Fruit fly (Drosophila melanogaster) whole organism, embryonic: ENCODE results near the gene PIG-C.

ENCODE experiments used
- Abd-B ChIP-seq: fragments of 200-800 bp; sonication (Bioruptor generic); optimal IDR thresholded peaks from 2 replicates; lab custom pipeline; 2018; ENCODE audit warnings: missing biosample characterization, mild to moderate bottlenecking, missing genetic modification characterization, moderate library complexity
- CG1024 ChIP-seq: fragments of 200-800 bp; sonication (Bioruptor generic); IDR thresholded peaks from 2 replicates; pipeline ENCODE4 v1.3.6; 2022; ENCODE audit warnings: missing biosample characterization, missing genetic modification characterization
- CG10565 ChIP-seq: fragments of 200-800 bp; sonication (Bioruptor generic); optimal IDR thresholded peaks from 3 replicates; lab custom pipeline; 2016; ENCODE audit warnings: missing biosample characterization, mild to moderate bottlenecking, missing genetic modification characterization
- CG11247 ChIP-seq: fragments of 200-800 bp; sonication (Bioruptor generic); IDR thresholded peaks from 2 replicates; pipeline ENCODE4 v1.3.6; 2022; ENCODE audit warnings: missing biosample characterization, missing genetic modification characterization
- CG14441 ChIP-seq: fragments of 200-800 bp; sonication (Bioruptor generic); IDR thresholded peaks from 2 replicates; pipeline ENCODE4 v1.3.6; 2022; ENCODE audit warnings: missing biosample characterization, missing genetic modification characterization
- CG14667 ChIP-seq: fragments of 200-800 bp; sonication (Bioruptor generic); IDR thresholded peaks from 2 replicates; pipeline ENCODE4 v1.3.6; 2022; ENCODE audit warnings: missing biosample characterization, missing genetic modification characterization
- CG14860 ChIP-seq: fragments of 200-800 bp; sonication (Bioruptor generic); IDR thresholded peaks from 3 replicates; pipeline ENCODE4 v1.3.6; 2022; ENCODE audit warnings: missing biosample characterization, missing genetic modification characterization; ENCODE audit not compliant: partially characterized antibody
- CG17328 ChIP-seq: fragments of 200-800 bp; sonication (Bioruptor generic); IDR thresholded peaks from 2 replicates; pipeline ENCODE4 v1.3.6; 2022; ENCODE audit warnings: missing biosample characterization, missing genetic modification characterization
- CG17361 ChIP-seq: fragments of 200-800 bp; sonication (Bioruptor generic); IDR thresholded peaks from 3 replicates; pipeline ENCODE4 v1.3.6; 2022; ENCODE audit warnings: missing biosample characterization, missing genetic modification characterization
- CG17612 ChIP-seq: fragments of 200-800 bp; sonication (Bioruptor generic); IDR thresholded peaks from 2 replicates; pipeline ENCODE4 v1.3.6; 2022; ENCODE audit warnings: missing biosample characterization, missing genetic modification characterization
- CG18619 ChIP-seq: fragments of 200-800 bp; sonication (Bioruptor generic); optimal IDR thresholded peaks from 3 replicates; lab custom pipeline; 2017; ENCODE audit warnings: missing biosample characterization, mild to moderate bottlenecking, missing genetic modification characterization
- CG31365 ChIP-seq: fragments of 200-800 bp; sonication (Bioruptor generic); optimal IDR thresholded peaks from 2 replicates; lab custom pipeline; 2018; ENCODE audit warnings: missing biosample characterization, mild to moderate bottlenecking, missing genetic modification characterization
- CG31441 ChIP-seq: fragments of 200-800 bp; sonication (Bioruptor generic); IDR thresholded peaks from 2 replicates; pipeline ENCODE4 v1.3.6; 2022; ENCODE audit warnings: missing biosample characterization, missing genetic modification characterization
- CG3407 ChIP-seq: fragments of 200-800 bp; sonication (Bioruptor generic); optimal IDR thresholded peaks from 2 replicates; lab custom pipeline; 2018; ENCODE audit warnings: missing biosample characterization, mild to moderate bottlenecking, missing genetic modification characterization
- CG42726 ChIP-seq: fragments of 200-800 bp; sonication (Bioruptor generic); IDR thresholded peaks from 2 replicates; pipeline ENCODE4 v1.3.6; 2022; ENCODE audit warnings: missing biosample characterization, missing genetic modification characterization; ENCODE audit not compliant: partially characterized antibody
- CG43689 ChIP-seq: fragments of 200-800 bp; sonication (Bioruptor generic); IDR thresholded peaks from 2 replicates; pipeline ENCODE4 v1.3.6; 2022; ENCODE audit warnings: missing biosample characterization, missing genetic modification characterization
- CG4707 ChIP-seq: fragments of 200-800 bp; sonication (Bioruptor generic); optimal IDR thresholded peaks from 2 replicates; lab custom pipeline; 2018; ENCODE audit warnings: missing biosample characterization, mild to moderate bottlenecking, missing genetic modification characterization, moderate library complexity
- CG5953 ChIP-seq: fragments of 200-800 bp; sonication (Bioruptor generic); IDR thresholded peaks from 2 replicates; pipeline ENCODE4 v1.3.6; 2022; ENCODE audit warnings: missing biosample characterization, missing genetic modification characterization
- CG6791 ChIP-seq: fragments of 200-800 bp; sonication (Bioruptor generic); IDR thresholded peaks from 3 replicates; pipeline ENCODE4 v1.3.6; 2022; ENCODE audit warnings: missing biosample characterization, missing genetic modification characterization; ENCODE audit not compliant: partially characterized antibody
- CG9932 ChIP-seq: fragments of 200-800 bp; sonication (Bioruptor generic); IDR thresholded peaks from 2 replicates; pipeline ENCODE4 v1.3.6; 2022; ENCODE audit warnings: missing biosample characterization, missing genetic modification characterization
- Dp ChIP-seq: fragments of 200-800 bp; sonication (Bioruptor generic); optimal IDR thresholded peaks from 2 replicates; lab custom pipeline; 2018; ENCODE audit warnings: missing biosample characterization, mild to moderate bottlenecking, missing genetic modification characterization, moderate library complexity
- Gsc ChIP-seq: fragments of 200-800 bp; sonication (Bioruptor generic); IDR thresholded peaks from 2 replicates; pipeline ENCODE4 v1.3.6; 2022; ENCODE audit warnings: missing biosample characterization, missing genetic modification characterization
- HHEX ChIP-seq: fragments of 200-800 bp; sonication (Bioruptor generic); optimal IDR thresholded peaks from 3 replicates; lab custom pipeline; 2017; ENCODE audit warnings: missing biosample characterization, mild to moderate bottlenecking, missing genetic modification characterization, missing genetic modification reagents
- HmgZ ChIP-seq: fragments of 200-800 bp; sonication (Bioruptor generic); optimal IDR thresholded peaks from 2 replicates; lab custom pipeline; 2018; ENCODE audit warnings: missing biosample characterization, mild to moderate bottlenecking, missing genetic modification characterization
- Kr ChIP-seq: fragments of 200-800 bp; sonication (Bioruptor generic); optimal IDR thresholded peaks from 2 replicates; lab custom pipeline; 2017; ENCODE audit warnings: missing biosample characterization, mild to moderate bottlenecking, missing genetic modification characterization
- MTF-1 ChIP-seq: fragments of 200-800 bp; sonication (Bioruptor generic); optimal IDR thresholded peaks from 2 replicates; lab custom pipeline; 2018; ENCODE audit warnings: missing biosample characterization, mild to moderate bottlenecking, missing genetic modification characterization, borderline replicate concordance
- NFAT ChIP-seq: fragments of 200-800 bp; sonication (Bioruptor generic); IDR thresholded peaks from 2 replicates; pipeline ENCODE4 v1.3.6; 2022; ENCODE audit warnings: missing biosample characterization, missing genetic modification characterization
- Oaz ChIP-seq: fragments of 200-800 bp; sonication (Bioruptor generic); IDR thresholded peaks from 2 replicates; pipeline ENCODE4 v1.3.6; 2022; ENCODE audit warnings: missing biosample characterization, missing genetic modification characterization
- Rfx ChIP-seq: fragments of 200-800 bp; sonication (Bioruptor generic); IDR thresholded peaks from 2 replicates; pipeline ENCODE4 v1.3.6; 2022; ENCODE audit warnings: missing biosample characterization, missing genetic modification characterization
- Spps ChIP-seq: fragments of 200-800 bp; sonication (Bioruptor generic); optimal IDR thresholded peaks from 2 replicates; lab custom pipeline; 2018; ENCODE audit warnings: missing biosample characterization, mild to moderate bottlenecking, missing genetic modification characterization
- ara ChIP-seq: fragments of 200-800 bp; sonication (Bioruptor generic); IDR thresholded peaks from 2 replicates; pipeline ENCODE4 v1.3.6; 2022; ENCODE audit warnings: missing biosample characterization, missing genetic modification characterization
- chif ChIP-seq, 2 experiments: fragments of 200-800 bp; sonication (Bioruptor generic); optimal IDR thresholded peaks; 3 replicates each; lab custom pipeline; 2016; ENCODE audit warnings: missing biosample characterization in 2 of 2, missing genetic modification characterization in 2 of 2
- crc ChIP-seq: fragments of 200-800 bp; sonication (Bioruptor generic); optimal IDR thresholded peaks from 2 replicates; lab custom pipeline; 2016; ENCODE audit warnings: missing biosample characterization, missing genetic modification characterization
- dati ChIP-seq: fragments of 200-800 bp; sonication (Bioruptor generic); IDR thresholded peaks from 2 replicates; pipeline ENCODE4 v1.3.6; 2022; ENCODE audit warnings: missing biosample characterization, missing genetic modification characterization
- fd96Cb ChIP-seq: fragments of 200-800 bp; sonication (Bioruptor generic); optimal IDR thresholded peaks from 2 replicates; lab custom pipeline; 2018; ENCODE audit warnings: missing biosample characterization, mild to moderate bottlenecking, missing genetic modification characterization, moderate library complexity
- fru ChIP-seq: fragments of >200 bp; optimal IDR thresholded peaks from 2 replicates; lab custom pipeline; 2017
- gcm ChIP-seq: fragments of 200-800 bp; sonication (Bioruptor generic); optimal IDR thresholded peaks from 2 replicates; lab custom pipeline; 2019; ENCODE audit warnings: missing biosample characterization, mild to moderate bottlenecking, missing genetic modification characterization, moderate library complexity
- lmd ChIP-seq: fragments of 200-800 bp; sonication (Bioruptor generic); IDR thresholded peaks from 2 replicates; pipeline ENCODE4 v1.3.6; 2022; ENCODE audit warnings: missing biosample characterization, missing genetic modification characterization
- lola ChIP-seq, 3 experiments: fragments of >200 bp in 2 of 3; fragments of 200-800 bp in 1 of 3; sonication (Bioruptor generic) in 1 of 3; optimal IDR thresholded peaks; 2 replicates each; lab custom pipeline; 2017 to 2019; ENCODE audit warnings: missing biosample characterization in 3 of 3, missing genetic modification characterization in 3 of 3, mild to moderate bottlenecking in 1 of 3, moderate library complexity in 1 of 3
- lov ChIP-seq, 2 experiments: fragments of 200-800 bp in 1 of 2; fragments of >200 bp in 1 of 2; sonication (Bioruptor generic) in 1 of 2; IDR thresholded peaks in 1 of 2; optimal IDR thresholded peaks in 1 of 2; 2 replicates in 1 of 2; 3 replicates in 1 of 2; pipeline versions ENCODE4 v1.3.6 to Lab custom; 2017 to 2022; ENCODE audit warnings: missing biosample characterization in 1 of 2, missing genetic modification characterization in 1 of 2
- nerfin-1 ChIP-seq: fragments of 200-800 bp; sonication (Bioruptor generic); optimal IDR thresholded peaks from 3 replicates; lab custom pipeline; 2019; ENCODE audit warnings: missing biosample characterization, mild to moderate bottlenecking, missing genetic modification characterization, moderate library complexity
- odd ChIP-seq: fragments of 200-800 bp; sonication (Bioruptor generic); optimal IDR thresholded peaks from 2 replicates; lab custom pipeline; 2017; ENCODE audit warnings: missing biosample characterization, mild to moderate bottlenecking, missing genetic modification characterization
- sisA ChIP-seq: fragments of 200-800 bp; sonication (Bioruptor generic); IDR thresholded peaks from 2 replicates; pipeline ENCODE4 v1.3.6; 2022; ENCODE audit warnings: missing biosample characterization, missing genetic modification characterization
- tgo ChIP-seq: fragments of 200-800 bp; sonication (Bioruptor generic); IDR thresholded peaks from 3 replicates; pipeline ENCODE4 v1.3.6; 2022; ENCODE audit warnings: missing biosample characterization, missing genetic modification characterization
- tin ChIP-seq: fragments of 200-800 bp; sonication (Bioruptor generic); optimal IDR thresholded peaks from 3 replicates; lab custom pipeline; 2016; ENCODE audit warnings: missing biosample characterization, missing genetic modification characterization
- trh ChIP-seq: fragments of 200-800 bp; sonication (Bioruptor generic); optimal IDR thresholded peaks from 2 replicates; lab custom pipeline; 2016; ENCODE audit warnings: missing biosample characterization, missing genetic modification characterization
- tup ChIP-seq: fragments of 200-800 bp; sonication (Bioruptor generic); optimal IDR thresholded peaks from 2 replicates; lab custom pipeline; 2016; ENCODE audit warnings: missing biosample characterization, mild to moderate bottlenecking, missing genetic modification characterization, moderate library complexity
- vfl ChIP-seq: fragments of 200-800 bp; sonication (Bioruptor generic); optimal IDR thresholded peaks from 2 replicates; lab custom pipeline; 2016; ENCODE audit warnings: missing biosample characterization, missing genetic modification characterization
- z ChIP-seq: fragments of 200-800 bp; sonication (Bioruptor generic); IDR thresholded peaks from 3 replicates; pipeline ENCODE4 v1.3.6; 2022; ENCODE audit warnings: missing biosample characterization, missing genetic modification characterization
- zen2 ChIP-seq: fragments of 200-800 bp; sonication (Bioruptor generic); IDR thresholded peaks from 3 replicates; pipeline ENCODE4 v1.3.6; 2022; ENCODE audit warnings: missing biosample characterization, missing genetic modification characterization; ENCODE audit not compliant: partially characterized antibody

Gene PIG-C

dm6 chr3L:3288414-3288813, 30.6 kb downstream of the PIG-C start (continued):
- no peak for TF ChIP-seq CG17612
- 0 out of 2 replicates have a peak, but pooled peaks have one; percentile 9 for TF ChIP-seq CG31441 (GFP tag; lab: Robert Waterston, UW)
- TF ChIP-seq zen2 (GFP tag; lab: Robert Waterston, UW), result no peak
- no peak for TF ChIP-seq CG10565
- peak; percentile 83 for TF ChIP-seq Rfx (GFP tag; lab: Robert Waterston, UW)
- 0 out of 2 replicates have a peak, but pooled peaks have one; percentile 12 for TF ChIP-seq dati (GFP tag; lab: Robert Waterston, UW)
- peak; percentile 67 for TF ChIP-seq CG1024 (GFP tag; lab: Robert Waterston, UW)
- TF ChIP-seq HmgZ (tag; lab: Kevin White, UChicago), result no peak
- no peak for TF ChIP-seq chif (GFP tag; optimal IDR thresholded peaks at IDR 0.05; lab: Kevin White, UChicago)
- TF ChIP-seq Kr (GFP tag; lab: Kevin White, UChicago), result no peak
- TF ChIP-seq CG14441 (GFP tag; lab: Robert Waterston, UW), result peak; percentile 41; the same call in 1 of the 2 replicates
- TF ChIP-seq Gsc (GFP tag; lab: Robert Waterston, UW), result no peak
- TF ChIP-seq CG31365 (tag; lab: Kevin White, UChicago), result no peak
- peak; percentile 3 for TF ChIP-seq fd96Cb (tag; lab: Kevin White, UChicago)
- TF ChIP-seq NFAT (GFP tag; lab: Robert Waterston, UW), result peak; percentile 84
- TF ChIP-seq tin, result peak; percentile 60
- no peak for TF ChIP-seq crc (GFP tag; lab: Kevin White, UChicago)
- no peak for TF ChIP-seq Abd-B (GFP tag; lab: Kevin White, UChicago)
- peak; percentile 33; the same call in 1 of the 2 replicates for TF ChIP-seq CG42726 (GFP tag; lab: Robert Waterston, UW)
- TF ChIP-seq HHEX (GFP tag; lab: Kevin White, UChicago), result peak; percentile 4
- peak; percentile 36; the same call in 1 of the 3 replicates for TF ChIP-seq tgo (GFP tag; lab: Robert Waterston, UW)
- no peak for TF ChIP-seq odd (GFP tag; lab: Kevin White, UChicago)
- TF ChIP-seq ara (GFP tag; lab: Robert Waterston, UW), result no peak
- TF ChIP-seq fru (lab: Kevin White, UChicago), result no peak
- no peak for TF ChIP-seq CG18619 (GFP tag; lab: Kevin White, UChicago)
- TF ChIP-seq CG4707 (GFP tag; lab: Kevin White, UChicago), result no peak
- no peak for TF ChIP-seq tup (GFP tag; lab: Kevin White, UChicago)
- TF ChIP-seq lmd (GFP tag; lab: Robert Waterston, UW), result peak; percentile 58; the same call in 1 of the 2 replicates
- no peak for TF ChIP-seq lov (optimal IDR thresholded peaks at IDR 0.05; lab: Kevin White, UChicago)
- peak; percentile 56; the same call in 1 of the 3 replicates for TF ChIP-seq lov (GFP tag; IDR thresholded peaks at IDR 0.05; lab: Robert Waterston, UW)
- peak; percentile 68 for TF ChIP-seq CG11247 (GFP tag; lab: Robert Waterston, UW)
- TF ChIP-seq nerfin-1 (tag; lab: Kevin White, UChicago), result no peak
- TF ChIP-seq CG5953 (GFP tag; lab: Robert Waterston, UW), result no peak
- no peak for TF ChIP-seq lola (GFP tag; optimal IDR thresholded peaks at IDR 0.05; lab: Kevin White, UChicago)
- peak; percentile 40; the same call in 1 of the 3 replicates for TF ChIP-seq CG17361 (GFP tag; lab: Robert Waterston, UW)
- TF ChIP-seq MTF-1, result peak; percentile 32
- no peak for TF ChIP-seq gcm (GFP tag; lab: Kevin White, UChicago)
- no peak for TF ChIP-seq CG6791 (GFP tag; lab: Robert Waterston, UW)
- no peak for TF ChIP-seq z (GFP tag; lab: Robert Waterston, UW)
- TF ChIP-seq CG17328 (GFP tag; lab: Robert Waterston, UW), result no peak
- TF ChIP-seq CG14667 (GFP tag; lab: Robert Waterston, UW), result peak; percentile 47
- TF ChIP-seq Dp (GFP tag; lab: Kevin White, UChicago), result peak; percentile 26
- peak; percentile 59 for TF ChIP-seq CG9932 (GFP tag; lab: Robert Waterston, UW)
- TF ChIP-seq CG3407 (GFP tag; lab: Kevin White, UChicago), result no peak
- TF ChIP-seq vfl, result no peak
- TF ChIP-seq Oaz (GFP tag; lab: Robert Waterston, UW), result peak; percentile 36; the same call in 1 of the 2 replicates
- no peak for TF ChIP-seq CG43689 (GFP tag; lab: Robert Waterston, UW)
- no peak for TF ChIP-seq trh
- no peak for TF ChIP-seq CG14860
- TF ChIP-seq sisA (GFP tag; lab: Robert Waterston, UW), result peak; percentile 56
- TF ChIP-seq Spps, result no peak
